Worm (Caenorhabditis elegans) whole organism, L2 larva: ENCODE measurements around the gene B0513.90.
A peak's percentile ranks its signal among the peaks of the same experiment; 100 is the strongest.

ENCODE experiments used
- C34F6.9 ChIP-seq: fragments of 150-350 bp; optimal IDR thresholded peaks from 2 replicates; lab custom pipeline; 2014; ENCODE audit warnings: missing biosample characterization, missing genetic modification characterization
- F13H6.1 ChIP-seq: sonication (generic microtip); optimal IDR thresholded peaks from 2 replicates; lab custom pipeline; 2016; ENCODE audit warnings: missing genetic modification characterization, missing compliant biosample characterization
- R02D3.7 ChIP-seq: fragments of 150-350 bp; optimal IDR thresholded peaks from 2 replicates; lab custom pipeline; 2014; ENCODE audit warnings: missing biosample characterization, missing genetic modification characterization
- Y55F3AM.14 ChIP-seq: fragments of 200-800 bp; sonication (Bioruptor generic); optimal IDR thresholded peaks from 2 replicates; lab custom pipeline; 2018; ENCODE audit warnings: mild to moderate bottlenecking, missing genetic modification characterization, missing compliant biosample characterization
- ZK546.5 ChIP-seq: sonication (generic microtip); optimal IDR thresholded peaks from 2 replicates; lab custom pipeline; 2017; ENCODE audit warnings: missing biosample characterization, missing genetic modification characterization
- alr-1 ChIP-seq: fragments of 150-350 bp; optimal IDR thresholded peaks from 2 replicates; lab custom pipeline; 2014; ENCODE audit warnings: missing biosample characterization, missing genetic modification characterization
- ama-1 ChIP-seq: fragments of 150-350 bp; optimal IDR thresholded peaks from 2 replicates; lab custom pipeline; 2018; ENCODE audit warnings: inconsistent platforms
- blmp-1 ChIP-seq: sonication (generic microtip); optimal IDR thresholded peaks from 2 replicates; lab custom pipeline; 2017; ENCODE audit warnings: missing genetic modification characterization, mild to moderate bottlenecking, missing compliant biosample characterization, antibody characterized with exemption, moderate library complexity; ENCODE audit not compliant: insufficient read depth
- ceh-16 ChIP-seq: fragments of 150-350 bp; optimal IDR thresholded peaks from 2 replicates; lab custom pipeline; 2014; ENCODE audit warnings: missing biosample characterization, missing genetic modification characterization
- ceh-82 ChIP-seq: fragments of 150-350 bp; optimal IDR thresholded peaks from 2 replicates; lab custom pipeline; 2014; ENCODE audit warnings: missing biosample characterization, missing genetic modification characterization
- crh-2 ChIP-seq: sonication (generic microtip); optimal IDR thresholded peaks from 2 replicates; lab custom pipeline; 2017; ENCODE audit warnings: missing biosample characterization, missing genetic modification characterization
- egl-27 ChIP-seq: sonication (generic microtip); optimal IDR thresholded peaks from 3 replicates; lab custom pipeline; 2017; ENCODE audit warnings: missing biosample characterization, missing genetic modification reagents, missing genetic modification characterization
- elt-1 ChIP-seq: fragments of 150-350 bp; optimal IDR thresholded peaks from 2 replicates; lab custom pipeline; 2014; ENCODE audit warnings: missing biosample characterization, missing genetic modification characterization
- elt-3 ChIP-seq: sonication (generic microtip); optimal IDR thresholded peaks from 2 replicates; lab custom pipeline; 2017; ENCODE audit warnings: missing biosample characterization, missing genetic modification characterization
- fos-1 ChIP-seq: fragments of 150-350 bp; optimal IDR thresholded peaks from 2 replicates; lab custom pipeline; 2014; ENCODE audit warnings: missing biosample characterization, missing genetic modification characterization
- gmeb-1 ChIP-seq: fragments of 150-350 bp; optimal IDR thresholded peaks from 2 replicates; lab custom pipeline; 2014; ENCODE audit warnings: missing biosample characterization, missing genetic modification characterization
- lin-11 ChIP-seq: fragments of 150-350 bp; sonication (generic microtip); optimal IDR thresholded peaks from 2 replicates; lab custom pipeline; 2014; ENCODE audit warnings: missing biosample characterization, missing genetic modification characterization, inconsistent platforms, mixed read lengths
- lin-13 ChIP-seq: fragments of 150-350 bp; optimal IDR thresholded peaks from 2 replicates; lab custom pipeline; 2014; ENCODE audit warnings: missing biosample characterization, missing genetic modification reagents, missing genetic modification characterization
- lin-39 ChIP-seq: fragments of 150-350 bp; optimal IDR thresholded peaks from 2 replicates; lab custom pipeline; 2014; ENCODE audit warnings: missing biosample characterization, missing genetic modification reagents, missing genetic modification characterization
- lsy-2 ChIP-seq, 2 experiments: fragments of 150-350 bp in 1 of 2; sonication (generic microtip) in 1 of 2; optimal IDR thresholded peaks; 2 replicates each; lab custom pipeline; 2014 to 2017; ENCODE audit warnings: missing biosample characterization in 2 of 2, missing genetic modification characterization in 2 of 2
- mab-5 ChIP-seq: fragments of 150-350 bp; optimal IDR thresholded peaks from 2 replicates; lab custom pipeline; 2014; ENCODE audit warnings: missing biosample characterization, missing genetic modification characterization
- mbf-1 ChIP-seq: sonication (generic microtip); optimal IDR thresholded peaks from 2 replicates; lab custom pipeline; 2017; ENCODE audit warnings: missing biosample characterization, missing genetic modification characterization
- mdl-1 ChIP-seq, 2 experiments: fragments of 150-350 bp in 1 of 2; sonication (generic microtip) in 1 of 2; optimal IDR thresholded peaks; 2 replicates each; lab custom pipeline; 2017; ENCODE audit warnings: missing biosample characterization in 2 of 2, missing genetic modification characterization in 2 of 2
- nhr-10 ChIP-seq: sonication (generic microtip); optimal IDR thresholded peaks from 2 replicates; lab custom pipeline; 2017; ENCODE audit warnings: missing biosample characterization, missing genetic modification characterization
- nhr-129 ChIP-seq: fragments of 150-350 bp; optimal IDR thresholded peaks from 2 replicates; lab custom pipeline; 2014; ENCODE audit warnings: missing biosample characterization, missing genetic modification characterization
- nhr-21 ChIP-seq: fragments of 150-350 bp; optimal IDR thresholded peaks from 2 replicates; lab custom pipeline; 2014; ENCODE audit warnings: missing biosample characterization, missing genetic modification characterization
- nhr-237 ChIP-seq: fragments of 150-350 bp; optimal IDR thresholded peaks from 2 replicates; lab custom pipeline; 2014; ENCODE audit warnings: missing biosample characterization, missing genetic modification characterization
- nhr-25 ChIP-seq: fragments of 150-350 bp; sonication (generic microtip); optimal IDR thresholded peaks from 3 replicates; lab custom pipeline; 2014; ENCODE audit warnings: missing biosample characterization, missing genetic modification characterization
- nhr-6 ChIP-seq: fragments of 150-350 bp; optimal IDR thresholded peaks from 2 replicates; lab custom pipeline; 2014; ENCODE audit warnings: missing biosample characterization, missing genetic modification characterization
- nhr-77 ChIP-seq: fragments of 150-350 bp; optimal IDR thresholded peaks from 2 replicates; lab custom pipeline; 2014; ENCODE audit warnings: missing biosample characterization, missing genetic modification characterization
- peb-1 ChIP-seq: fragments of 150-350 bp; optimal IDR thresholded peaks from 2 replicates; lab custom pipeline; 2014; ENCODE audit warnings: missing biosample characterization, missing genetic modification characterization
- sem-4 ChIP-seq: fragments of 150-350 bp; optimal IDR thresholded peaks from 2 replicates; lab custom pipeline; 2014; ENCODE audit warnings: missing biosample characterization, missing genetic modification reagents, missing genetic modification characterization
- skn-1 ChIP-seq: sonication (generic microtip); optimal IDR thresholded peaks from 2 replicates; lab custom pipeline; 2017; ENCODE audit warnings: missing biosample characterization, missing genetic modification characterization
- sma-3 ChIP-seq: sonication (generic microtip); optimal IDR thresholded peaks from 2 replicates; lab custom pipeline; 2016; ENCODE audit warnings: missing genetic modification reagents, missing genetic modification characterization, missing compliant biosample characterization
- sma-9 ChIP-seq, 2 experiments: fragments of 150-350 bp in 1 of 2; sonication (generic microtip) in 1 of 2; optimal IDR thresholded peaks; 2 replicates each; lab custom pipeline; 2014 to 2016; ENCODE audit warnings: missing genetic modification characterization in 2 of 2, mild to moderate bottlenecking in 1 of 2, missing biosample characterization in 1 of 2, missing compliant biosample characterization in 1 of 2, missing genetic modification reagents in 1 of 2, moderate library complexity in 1 of 2
- snpc-4 ChIP-seq: fragments of 150-350 bp; optimal IDR thresholded peaks from 2 replicates; lab custom pipeline; 2014; ENCODE audit warnings: missing biosample characterization, missing genetic modification characterization
- unc-39 ChIP-seq: fragments of 150-350 bp; optimal IDR thresholded peaks from 2 replicates; lab custom pipeline; 2014; ENCODE audit warnings: missing biosample characterization, missing genetic modification characterization
- unc-55 ChIP-seq: fragments of 150-350 bp; sonication (generic microtip); optimal IDR thresholded peaks from 3 replicates; lab custom pipeline; 2014; ENCODE audit warnings: missing biosample characterization, missing genetic modification reagents, missing genetic modification characterization
- zag-1 ChIP-seq: fragments of 150-350 bp; optimal IDR thresholded peaks from 2 replicates; lab custom pipeline; 2014; ENCODE audit warnings: missing biosample characterization, missing genetic modification characterization
- ztf-1 ChIP-seq: fragments of 200-800 bp; sonication (Bioruptor generic); conservative IDR thresholded peaks from 2 replicates; pipeline ENCODE4 v1.3.6; 2022; ENCODE audit warnings: missing genetic modification characterization, missing compliant biosample characterization
- ztf-11 ChIP-seq: sonication (generic microtip); optimal IDR thresholded peaks from 2 replicates; lab custom pipeline; 2017; ENCODE audit warnings: missing biosample characterization, missing genetic modification characterization
- ztf-4 ChIP-seq: fragments of 150-350 bp; optimal IDR thresholded peaks from 2 replicates; lab custom pipeline; 2014; ENCODE audit warnings: missing biosample characterization, missing genetic modification characterization

B0513.90 gene

ce11 chrIV:13883922-13884321 is 17.1 kb downstream of the B0513.90 start:
- no peak for TF ChIP-seq lin-11 (tag; lab: Kevin White, UChicago)
- no peak for TF ChIP-seq nhr-129
- peak; percentile 55 for TF ChIP-seq blmp-1 (tag; lab: Kevin White, UChicago)

- TF ChIP-seq lin-39 (tag; lab: Kevin White, UChicago) (no peak), elt-3 (tag; lab: Kevin White, UChicago) (no peak), elt-1 (no peak), gmeb-1 (tag; lab: Kevin White, UChicago) (peak; percentile 64), peb-1 (tag; lab: Kevin White, UChicago) (no peak), blmp-1 (tag; lab: Kevin White, UChicago) (peak; percentile 59), mab-5 (peak; percentile 60), nhr-237 (tag; lab: Kevin White, UChicago) (peak; percentile 25), zag-1 (tag; lab: Kevin White, UChicago) (peak; percentile 87), ceh-82 (tag; lab: Kevin White, UChicago) (no peak), nhr-21 (tag; lab: Kevin White, UChicago) (peak; percentile 67), ztf-1 (GFP tag; lab: Robert Waterston, UW) (no peak), lsy-2 (tag; optimal IDR thresholded peaks at IDR 0.05; lab: Kevin White, UChicago) (peak; percentile 37 to 78), sma-9 (GFP tag; optimal IDR thresholded peaks at IDR 0.05; lab: Kevin White, UChicago) (peak; percentile 75), sma-9 (tag; optimal IDR thresholded peaks at IDR 0.05; lab: Kevin White, UChicago) (no peak), sma-3 (GFP tag; lab: Kevin White, UChicago) (peak; percentile 85), nhr-10 (no peak), R02D3.7 (tag; lab: Kevin White, UChicago) (no peak), unc-55 (GFP tag; lab: Kevin White, UChicago) (peak; percentile 84), nhr-129 (peak; percentile 99), mbf-1 (tag; lab: Kevin White, UChicago) (no peak), nhr-77 (tag; lab: Kevin White, UChicago) (no peak), ama-1 (lab: Kevin White, UChicago) (peak; percentile 61), nhr-6 (tag; lab: Kevin White, UChicago) (peak; percentile 72), mdl-1 (tag; optimal IDR thresholded peaks at IDR 0.05; lab: Kevin White, UChicago) (peak; percentile 88 to 89), nhr-25 (tag; lab: Kevin White, UChicago) (peak; percentile 87), C34F6.9 (peak; percentile 83), lin-13 (peak; percentile 77), egl-27 (peak; percentile 64), ZK546.5 (tag; lab: Kevin White, UChicago) (no peak), fos-1 (tag; lab: Kevin White, UChicago) (peak; percentile 80), ceh-16 (tag; lab: Kevin White, UChicago) (peak; percentile 50), ztf-4 (tag; lab: Kevin White, UChicago) (peak; percentile 68), skn-1 (tag; lab: Kevin White, UChicago) (no peak), crh-2 (peak; percentile 86), unc-39 (tag; lab: Kevin White, UChicago) (peak; percentile 59), ztf-11 (tag; lab: Kevin White, UChicago) (no peak), F13H6.1 (peak; percentile 98), snpc-4 (tag; lab: Kevin White, UChicago) (peak; percentile 59), alr-1 (no peak), lin-11 (tag; lab: Kevin White, UChicago) (peak; percentile 91), Y55F3AM.14 (peak; percentile 92), sem-4 (tag; lab: Kevin White, UChicago) (peak; percentile 16)
These were observed 20.7 kb downstream of the B0513.90 start, which contains the start of gene lin-66 for ce11 chrIV:13887408-13888163. Gene lin-66 (plus strand): TSS chrIV:13888079.
